Worm (Caenorhabditis elegans): ENCODE measurements around the gene W08G11.3.
A peak's percentile ranks its signal among the peaks of the same experiment; 100 is the strongest.

Gene W08G11.3

ce11 chrV:16352282-16352681, 15.2 kb upstream of the W08G11.3 start:
- no peak for TF ChIP-seq daf-12 (tag; optimal IDR thresholded peaks at IDR 0.05)
- no peak for TF ChIP-seq nhr-11 (tag; optimal IDR thresholded peaks at IDR 0.05)
- peak; percentile 22 for TF ChIP-seq lin-15B (tag; optimal IDR thresholded peaks at IDR 0.05)
- TF ChIP-seq ceh-28 (tag; optimal IDR thresholded peaks at IDR 0.05) = no peak
- no peak for TF ChIP-seq nhr-12 (tag; optimal IDR thresholded peaks at IDR 0.05)
- no peak for TF ChIP-seq nhr-237 (tag; optimal IDR thresholded peaks at IDR 0.05)
- no peak for TF ChIP-seq snpc-4 (tag; optimal IDR thresholded peaks at IDR 0.05)
- TF ChIP-seq nhr-77 (tag; optimal IDR thresholded peaks at IDR 0.05) = no peak
- no peak for TF ChIP-seq nhr-23 (tag; optimal IDR thresholded peaks at IDR 0.05)
- no peak for TF ChIP-seq ztf-11 (tag; optimal IDR thresholded peaks at IDR 0.05)
- TF ChIP-seq ztf-4 (tag; optimal IDR thresholded peaks at IDR 0.05) = no peak
- TF ChIP-seq nhr-43 (tag; optimal IDR thresholded peaks at IDR 0.05; ENCODE audit: poor library complexity, severe bottlenecking) = no peak
- TF ChIP-seq unc-62 (GFP tag; optimal IDR thresholded peaks at IDR 0.05) = no peak
- TF ChIP-seq mml-1 (tag; optimal IDR thresholded peaks at IDR 0.05) = no peak
- TF ChIP-seq ama-1 (optimal IDR thresholded peaks at IDR 0.05) = no peak
- no peak for TF ChIP-seq unc-39 (tag; optimal IDR thresholded peaks at IDR 0.05)
- TF ChIP-seq tbx-2 (tag; optimal IDR thresholded peaks at IDR 0.05) = no peak
- no peak for TF ChIP-seq ceh-9 (tag; optimal IDR thresholded peaks at IDR 0.05)
- TF ChIP-seq ZK546.5 (tag; optimal IDR thresholded peaks at IDR 0.05) = no peak
- peak; percentile 58 for TF ChIP-seq pqm-1 (tag; optimal IDR thresholded peaks at IDR 0.05)
- TF ChIP-seq pha-4 (tag; optimal IDR thresholded peaks at IDR 0.05) = peak; percentile 69
- TF ChIP-seq jun-1 (tag; optimal IDR thresholded peaks at IDR 0.05) = no peak
- no peak for TF ChIP-seq elt-3 (tag; optimal IDR thresholded peaks at IDR 0.05)
- no peak for TF ChIP-seq nhr-67 (tag; optimal IDR thresholded peaks at IDR 0.05)
- TF ChIP-seq mdl-1 (tag; optimal IDR thresholded peaks at IDR 0.05) = no peak
- no peak for TF ChIP-seq nhr-76 (tag; optimal IDR thresholded peaks at IDR 0.05)
- TF ChIP-seq ceh-16 (tag; optimal IDR thresholded peaks at IDR 0.05) = no peak
- TF ChIP-seq ceh-82 (tag; optimal IDR thresholded peaks at IDR 0.05) = no peak
- peak; percentile 3 for TF ChIP-seq egl-5 (tag; optimal IDR thresholded peaks at IDR 0.05)
- TF ChIP-seq fkh-2 (tag; optimal IDR thresholded peaks at IDR 0.05) = no peak
- no peak for TF ChIP-seq R02D3.7 (tag; optimal IDR thresholded peaks at IDR 0.05)
- no peak for TF ChIP-seq aly-2 (tag; optimal IDR thresholded peaks at IDR 0.05)
- TF ChIP-seq fos-1 (tag; optimal IDR thresholded peaks at IDR 0.05) = no peak
- peak; percentile 54 for TF ChIP-seq nfya-1 (tag; optimal IDR thresholded peaks at IDR 0.05; ENCODE audit: insufficient read depth)
- TF ChIP-seq eor-1 (tag; optimal IDR thresholded peaks at IDR 0.05) = no peak
- no peak for TF ChIP-seq lsy-12 (tag; optimal IDR thresholded peaks at IDR 0.05)
- no peak for TF ChIP-seq fkh-10 (GFP tag; optimal IDR thresholded peaks at IDR 0.05)
- peak; percentile 56 for TF ChIP-seq skn-1 (tag; optimal IDR thresholded peaks at IDR 0.05)
- peak; percentile 13 for TF ChIP-seq hmg-11 (tag; optimal IDR thresholded peaks at IDR 0.05)
- no peak for TF ChIP-seq zag-1 (tag; optimal IDR thresholded peaks at IDR 0.05)
- no peak for TF ChIP-seq nhr-25 (tag; optimal IDR thresholded peaks at IDR 0.05)
- TF ChIP-seq elt-2 (tag; optimal IDR thresholded peaks at IDR 0.05) = peak; percentile 60
- TF ChIP-seq egl-27 (tag; optimal IDR thresholded peaks at IDR 0.05) = no peak
- TF ChIP-seq nhr-28 (tag; optimal IDR thresholded peaks at IDR 0.05) = no peak
- TF ChIP-seq elt-1 (tag; optimal IDR thresholded peaks at IDR 0.05) = no peak
- peak; percentile 54 for TF ChIP-seq lin-39 (tag; optimal IDR thresholded peaks at IDR 0.05)
- no peak for TF ChIP-seq sea-2 (GFP tag; optimal IDR thresholded peaks at IDR 0.05)

ce11 chrV:16354675-16355074, 12.8 kb upstream of the W08G11.3 start:
- no peak for TF ChIP-seq fkh-10 (GFP tag; optimal IDR thresholded peaks at IDR 0.05)
- peak; percentile 6 for TF ChIP-seq pha-4 (tag; optimal IDR thresholded peaks at IDR 0.05)

All from whole organism, L3 larva.